Worm (Caenorhabditis elegans): Measurements from ENCODE around the gene C48B4.7.

DNA sequence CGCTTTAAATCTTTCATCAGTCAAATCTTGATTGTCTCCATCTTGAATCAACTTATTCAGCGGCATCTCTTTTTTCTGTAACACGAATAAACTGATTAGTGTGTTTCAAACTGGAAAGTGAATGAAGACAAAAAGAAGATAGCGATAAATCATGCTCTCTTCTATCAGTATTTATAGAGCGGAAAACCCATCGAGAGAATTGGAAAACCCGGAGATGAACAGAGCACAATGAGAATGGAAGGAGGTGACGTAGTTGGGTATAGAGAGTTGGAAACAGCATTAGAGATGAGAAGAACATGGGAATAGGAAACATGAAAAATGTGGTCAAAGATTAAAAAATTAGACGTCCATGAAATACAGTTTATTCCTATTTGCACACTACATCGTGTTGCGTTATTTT, 32.9 kb upstream of the C48B4.7 start, which contains the start of gene acox-1.5:
- TF ChIP-seq flt-1 (GFP tag; IDR thresholded peaks at IDR 0.05) (no peak), klf-2 (GFP tag; conservative IDR thresholded peaks at IDR 0.05) (no peak), ztf-23 (GFP tag; IDR thresholded peaks at IDR 0.05) (no peak), T22C8.4 (GFP tag; IDR thresholded peaks at IDR 0.05) (no peak), med-1 (GFP tag; optimal IDR thresholded peaks at IDR 0.05; ENCODE audit: insufficient read depth) (no peak), cog-1 (tag; optimal IDR thresholded peaks at IDR 0.05) (no peak), ref-1 (GFP tag; conservative IDR thresholded peaks at IDR 0.05) (no peak)

Measured in whole organism, midembryonic.